Worm (Caenorhabditis elegans) whole organism, late embryonic: Measurements from ENCODE around the gene hpo-40.

ENCODE experiments used
- ama-1 ChIP-seq: fragments of 150-350 bp; optimal IDR thresholded peaks from 2 replicates; lab custom pipeline; 2014
- ceh-19 ChIP-seq: fragments of 200-800 bp; sonication (Bioruptor generic); optimal IDR thresholded peaks from 2 replicates; lab custom pipeline; 2018; ENCODE audit warnings: mild to moderate bottlenecking, missing genetic modification characterization, missing compliant biosample characterization
- dmd-4 ChIP-seq: sonication (generic microtip); optimal IDR thresholded peaks from 2 replicates; lab custom pipeline; 2016; ENCODE audit warnings: borderline replicate concordance, missing genetic modification characterization, missing compliant biosample characterization
- ets-4 ChIP-seq: sonication (generic microtip); optimal IDR thresholded peaks from 2 replicates; lab custom pipeline; 2016; ENCODE audit warnings: missing genetic modification characterization, missing compliant biosample characterization
- fkh-10 ChIP-seq: fragments of 150-350 bp; optimal IDR thresholded peaks from 2 replicates; lab custom pipeline; 2014; ENCODE audit warnings: missing biosample characterization, missing genetic modification reagents, missing genetic modification characterization
- hlh-30 ChIP-seq: sonication (generic microtip); optimal IDR thresholded peaks from 2 replicates; lab custom pipeline; 2017; ENCODE audit warnings: antibody characterized with exemption, missing genetic modification characterization, missing compliant biosample characterization; ENCODE audit not compliant: insufficient read depth
- nhr-11 ChIP-seq: fragments of 150-350 bp; optimal IDR thresholded peaks from 2 replicates; lab custom pipeline; 2014; ENCODE audit warnings: missing biosample characterization, missing genetic modification characterization

ce11 chrV:10173653-10174052 lies 39.1 kb upstream of the hpo-40 start, which contains the start of gene egl-3:
- TF ChIP-seq ets-4 (tag; lab: Kevin White, UChicago) = no peak
- TF ChIP-seq hlh-30 (tag; lab: Kevin White, UChicago) = no peak
- no peak for TF ChIP-seq fkh-10 (GFP tag; lab: Kevin White, UChicago)
- TF ChIP-seq dmd-4 = no peak
- no peak for TF ChIP-seq ceh-19 (GFP tag; lab: Kevin White, UChicago)
- no peak for TF ChIP-seq ama-1 (lab: Kevin White, UChicago)
- TF ChIP-seq nhr-11 (tag; lab: Kevin White, UChicago) = no peak
